Fruit fly (Drosophila melanogaster) whole organism, pupa: ENCODE measurements around the gene CG11367.

ENCODE experiments used
- CG8301 ChIP-seq: fragments of 200-800 bp; sonication (Bioruptor generic); optimal IDR thresholded peaks from 2 replicates; lab custom pipeline; 2018; ENCODE audit warnings: missing biosample characterization, mild to moderate bottlenecking, missing genetic modification characterization
- CG9948 ChIP-seq: fragments of 200-800 bp; sonication (Bioruptor generic); optimal IDR thresholded peaks from 2 replicates; lab custom pipeline; 2018; ENCODE audit warnings: missing biosample characterization, mild to moderate bottlenecking, missing genetic modification characterization, moderate library complexity
- EcR ChIP-seq: fragments of 200-800 bp; sonication (Bioruptor generic); optimal IDR thresholded peaks from 3 replicates; lab custom pipeline; 2019; ENCODE audit warnings: missing biosample characterization, missing genetic modification characterization, mild to moderate bottlenecking, moderate library complexity, missing genetic modification reagents
- fd96Ca ChIP-seq: fragments of 200-800 bp; sonication (Bioruptor generic); IDR thresholded peaks from 3 replicates; pipeline ENCODE4 v1.3.6; 2022; ENCODE audit warnings: missing biosample characterization, missing genetic modification characterization
- gl ChIP-seq: fragments of 200-800 bp; sonication (Bioruptor generic); optimal IDR thresholded peaks from 2 replicates; lab custom pipeline; 2018; ENCODE audit warnings: missing biosample characterization, mild to moderate bottlenecking, missing genetic modification characterization

dm6 chr3L:22727739-22728335, at the start of gene CG11367, which contains the start of gene CG14450:
- TF ChIP-seq CG8301 (tag; lab: Kevin White, UChicago) (no peak), CG9948 (tag; lab: Kevin White, UChicago) (no peak), EcR (GFP tag; lab: Kevin White, UChicago) (peak; percentile 18), fd96Ca (no peak), gl (tag; lab: Kevin White, UChicago) (no peak)
